Worm (Caenorhabditis elegans) whole organism, L4 larva: Measurements from ENCODE around the gene fbxb-82.

ENCODE experiments used
- R02D3.7 ChIP-seq: fragments of 150-350 bp; sonication (generic microtip); optimal IDR thresholded peaks from 3 replicates; lab custom pipeline; 2014; ENCODE audit warnings: missing biosample characterization, missing genetic modification characterization
- Y105C5A.15 ChIP-seq: fragments of 200-800 bp; sonication (Bioruptor generic); IDR thresholded peaks from 2 replicates; pipeline ENCODE4 v1.3.6; 2022; ENCODE audit warnings: missing genetic modification characterization, missing compliant biosample characterization
- ama-1 ChIP-seq: fragments of 150-350 bp; optimal IDR thresholded peaks from 2 replicates; lab custom pipeline; 2014; ENCODE audit warnings: inconsistent platforms, mixed read lengths
- ceh-62 ChIP-seq: sonication (generic microtip); optimal IDR thresholded peaks from 2 replicates; lab custom pipeline; 2017; ENCODE audit warnings: missing biosample characterization, missing genetic modification characterization
- fkh-10 ChIP-seq: fragments of 150-350 bp; optimal IDR thresholded peaks from 2 replicates; lab custom pipeline; 2014; ENCODE audit warnings: missing biosample characterization, missing genetic modification reagents, missing genetic modification characterization
- lsy-2 ChIP-seq, 2 experiments: fragments of 150-350 bp in 1 of 2; sonication (generic microtip) in 1 of 2; optimal IDR thresholded peaks; 2 replicates each; lab custom pipeline; 2014 to 2017; ENCODE audit warnings: missing biosample characterization in 2 of 2, missing genetic modification characterization in 2 of 2
- mep-1 ChIP-seq: fragments of 150-350 bp; sonication (generic microtip); optimal IDR thresholded peaks from 3 replicates; lab custom pipeline; 2014; ENCODE audit warnings: missing biosample characterization, missing genetic modification characterization
- nhr-77 ChIP-seq: fragments of 150-350 bp; optimal IDR thresholded peaks from 2 replicates; lab custom pipeline; 2014; ENCODE audit warnings: missing biosample characterization, missing genetic modification characterization
- skn-1 ChIP-seq: fragments of 150-350 bp; optimal IDR thresholded peaks from 2 replicates; lab custom pipeline; 2014; ENCODE audit warnings: missing biosample characterization, missing genetic modification characterization
- snpc-1.2 ChIP-seq: fragments of 200-800 bp; sonication (Bioruptor generic); IDR thresholded peaks from 2 replicates; pipeline ENCODE4 v1.3.6; 2022; ENCODE audit warnings: missing genetic modification reagents, missing genetic modification characterization, missing compliant biosample characterization
- spr-3 ChIP-seq: fragments of 200-800 bp; sonication (Bioruptor generic); optimal IDR thresholded peaks from 2 replicates; lab custom pipeline; 2018; ENCODE audit warnings: mild to moderate bottlenecking, missing genetic modification characterization, missing compliant biosample characterization
- vab-7 ChIP-seq: fragments of 200-800 bp; sonication (Bioruptor generic); IDR thresholded peaks from 2 replicates; pipeline ENCODE4 v1.3.6; 2022; ENCODE audit warnings: missing genetic modification reagents, missing genetic modification characterization, missing compliant biosample characterization
- ztf-11 ChIP-seq: fragments of 150-350 bp; optimal IDR thresholded peaks from 2 replicates; lab custom pipeline; 2014; ENCODE audit warnings: missing biosample characterization, missing genetic modification characterization

- no peak for TF ChIP-seq R02D3.7 (tag; lab: Kevin White, UChicago)
- TF ChIP-seq mep-1 (tag; lab: Kevin White, UChicago): no peak
- no peak for TF ChIP-seq spr-3 (GFP tag; lab: Kevin White, UChicago)
- TF ChIP-seq ceh-62 (tag; lab: Kevin White, UChicago): no peak
- no peak for TF ChIP-seq nhr-77
- no peak for TF ChIP-seq vab-7 (GFP tag; lab: Robert Waterston, UW)
- TF ChIP-seq lsy-2 (tag; optimal IDR thresholded peaks at IDR 0.05; lab: Kevin White, UChicago): no peak
- no peak for TF ChIP-seq fkh-10 (GFP tag; lab: Kevin White, UChicago)
- TF ChIP-seq ztf-11 (tag; lab: Kevin White, UChicago): no peak
- no peak for TF ChIP-seq skn-1 (tag; lab: Kevin White, UChicago)
- TF ChIP-seq ama-1 (lab: Kevin White, UChicago): no peak
- TF ChIP-seq Y105C5A.15 (GFP tag; lab: Robert Waterston, UW): no peak
- no peak for TF ChIP-seq snpc-1.2 (GFP tag; lab: Robert Waterston, UW)
Measured at ce11 chrIII:124478-124877, 18.5 kb downstream of the fbxb-82 start, which contains the start of gene pals-23.
